Fruit fly (Drosophila melanogaster) whole organism, pupa: Measurements from ENCODE around the gene Mul1.

Source experiments
- CG10348 ChIP-seq: fragments of 200-800 bp; sonication (Bioruptor generic); IDR thresholded peaks from 2 replicates; pipeline ENCODE4 v1.3.6; 2022; ENCODE audit warnings: missing biosample characterization, missing genetic modification characterization
- CG12605 ChIP-seq: fragments of 200-800 bp; sonication (Bioruptor generic); IDR thresholded peaks from 2 replicates; pipeline ENCODE4 v1.3.6; 2022; ENCODE audit warnings: missing biosample characterization, missing genetic modification characterization
- CG13204 ChIP-seq: fragments of 200-800 bp; sonication (Bioruptor generic); optimal IDR thresholded peaks from 2 replicates; lab custom pipeline; 2018; ENCODE audit warnings: missing biosample characterization, mild to moderate bottlenecking, missing genetic modification characterization, moderate library complexity
- CG14655 ChIP-seq: fragments of 200-800 bp; sonication (Bioruptor generic); optimal IDR thresholded peaks from 3 replicates; lab custom pipeline; 2017; ENCODE audit warnings: mild to moderate bottlenecking, missing biosample characterization, missing genetic modification reagents, missing genetic modification characterization
- CG15710 ChIP-seq: fragments of 200-800 bp; sonication (Bioruptor generic); optimal IDR thresholded peaks from 2 replicates; lab custom pipeline; 2018; ENCODE audit warnings: missing biosample characterization, mild to moderate bottlenecking, missing genetic modification characterization, moderate library complexity
- CG17806 ChIP-seq: fragments of 200-800 bp; sonication (Bioruptor generic); optimal IDR thresholded peaks from 2 replicates; lab custom pipeline; 2018; ENCODE audit warnings: missing biosample characterization, mild to moderate bottlenecking, missing genetic modification characterization, moderate library complexity
- CG32121 ChIP-seq: fragments of 200-800 bp; sonication (Bioruptor generic); IDR thresholded peaks from 2 replicates; pipeline ENCODE4 v1.3.6; 2022; ENCODE audit warnings: missing biosample characterization, missing genetic modification characterization
- CG34367 ChIP-seq: fragments of 200-800 bp; sonication (Bioruptor generic); optimal IDR thresholded peaks from 2 replicates; lab custom pipeline; 2018; ENCODE audit warnings: missing biosample characterization, mild to moderate bottlenecking, missing genetic modification characterization
- CG4496 ChIP-seq: fragments of 200-800 bp; sonication (Bioruptor generic); IDR thresholded peaks from 3 replicates; pipeline ENCODE4 v1.3.6; 2022; ENCODE audit warnings: missing biosample characterization, missing genetic modification characterization
- CG8159 ChIP-seq: fragments of 200-800 bp; sonication (Bioruptor generic); optimal IDR thresholded peaks from 3 replicates; lab custom pipeline; 2018; ENCODE audit warnings: missing biosample characterization, mild to moderate bottlenecking, missing genetic modification characterization, moderate library complexity
- CG8301 ChIP-seq: fragments of 200-800 bp; sonication (Bioruptor generic); optimal IDR thresholded peaks from 2 replicates; lab custom pipeline; 2018; ENCODE audit warnings: missing biosample characterization, mild to moderate bottlenecking, missing genetic modification characterization
- CG9948 ChIP-seq: fragments of 200-800 bp; sonication (Bioruptor generic); optimal IDR thresholded peaks from 2 replicates; lab custom pipeline; 2018; ENCODE audit warnings: missing biosample characterization, mild to moderate bottlenecking, missing genetic modification characterization, moderate library complexity
- D1 ChIP-seq: fragments of 200-800 bp; sonication (Bioruptor generic); optimal IDR thresholded peaks from 2 replicates; lab custom pipeline; 2018; ENCODE audit warnings: missing biosample characterization, mild to moderate bottlenecking, missing genetic modification characterization, moderate library complexity
- EcR ChIP-seq: fragments of 200-800 bp; sonication (Bioruptor generic); optimal IDR thresholded peaks from 3 replicates; lab custom pipeline; 2019; ENCODE audit warnings: missing biosample characterization, missing genetic modification characterization, mild to moderate bottlenecking, moderate library complexity, missing genetic modification reagents
- Ets98B ChIP-seq: fragments of 200-800 bp; sonication (Bioruptor generic); IDR thresholded peaks from 2 replicates; pipeline ENCODE4 v1.3.6; 2022; ENCODE audit warnings: missing biosample characterization, missing genetic modification characterization
- Pif1A ChIP-seq: fragments of 200-800 bp; sonication (Bioruptor generic); optimal IDR thresholded peaks from 3 replicates; lab custom pipeline; 2016; ENCODE audit warnings: missing biosample characterization, missing genetic modification characterization
- Pif1B ChIP-seq: fragments of 200-800 bp; sonication (Bioruptor generic); optimal IDR thresholded peaks from 3 replicates; lab custom pipeline; 2016; ENCODE audit warnings: missing biosample characterization, missing genetic modification characterization
- Snoo ChIP-seq: fragments of 200-800 bp; sonication (Bioruptor generic); optimal IDR thresholded peaks from 3 replicates; lab custom pipeline; 2017; ENCODE audit warnings: missing biosample characterization, mild to moderate bottlenecking, missing genetic modification characterization, inconsistent platforms
- fd96Ca ChIP-seq: fragments of 200-800 bp; sonication (Bioruptor generic); IDR thresholded peaks from 3 replicates; pipeline ENCODE4 v1.3.6; 2022; ENCODE audit warnings: missing biosample characterization, missing genetic modification characterization
- gl ChIP-seq: fragments of 200-800 bp; sonication (Bioruptor generic); optimal IDR thresholded peaks from 2 replicates; lab custom pipeline; 2018; ENCODE audit warnings: missing biosample characterization, mild to moderate bottlenecking, missing genetic modification characterization
- rn ChIP-seq: fragments of 200-800 bp; sonication (Bioruptor generic); IDR thresholded peaks from 2 replicates; pipeline ENCODE4 v1.3.6; 2022; ENCODE audit warnings: missing biosample characterization, missing genetic modification characterization

Gene Mul1

DNA sequence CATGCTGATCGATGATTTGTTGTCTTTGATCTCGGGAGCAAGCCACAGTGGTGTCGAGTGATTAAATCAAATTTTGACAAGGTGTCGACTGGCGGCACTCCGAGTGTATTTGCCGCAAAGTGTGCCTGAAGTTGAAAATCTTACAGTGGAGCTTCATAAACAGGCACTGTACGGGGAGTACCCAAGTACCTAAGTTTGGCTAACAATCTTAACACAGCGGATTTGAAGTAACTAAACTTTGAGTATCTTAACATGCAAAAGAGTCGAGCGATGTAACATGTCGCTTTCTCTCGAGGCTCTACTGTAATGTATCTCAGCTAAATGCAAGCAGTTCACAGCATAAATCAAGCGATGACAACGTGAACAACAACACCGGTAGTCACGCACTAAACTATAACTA is 4.5 kb upstream of the Mul1 start:
- TF ChIP-seq Snoo (no peak), CG14655 (GFP tag; lab: Kevin White, UChicago) (peak; percentile 52), D1 (no peak), CG32121 (no peak), CG9948 (tag; lab: Kevin White, UChicago) (peak; percentile 21), CG13204 (GFP tag; lab: Kevin White, UChicago) (no peak), CG10348 (no peak), CG8159 (tag; lab: Kevin White, UChicago) (peak; percentile 24), gl (no peak), EcR (GFP tag; lab: Kevin White, UChicago) (no peak), Pif1A (no peak), CG4496 (GFP tag; lab: Robert Waterston, UW) (no peak; the same call in 1 of the 3 replicates), CG34367 (tag; lab: Kevin White, UChicago) (peak; percentile 1), CG12605 (GFP tag; lab: Robert Waterston, UW) (peak; percentile 26; the same call in 1 of the 2 replicates), rn (GFP tag; lab: Robert Waterston, UW) (no peak), Ets98B (GFP tag; lab: Robert Waterston, UW) (peak; percentile 58), fd96Ca (GFP tag; lab: Robert Waterston, UW) (peak; percentile 58; the same call in 1 of the 3 replicates), Pif1B (GFP tag; lab: Kevin White, UChicago) (no peak), CG15710 (tag; lab: Kevin White, UChicago) (peak; percentile 29), CG17806 (tag; lab: Kevin White, UChicago) (peak; percentile 16), CG8301 (tag; lab: Kevin White, UChicago) (peak; percentile 24)

dm6 chr3L:4018228-4018928 is 2.9 kb upstream of the Mul1 start, which contains the start of gene FoxL1:
TSS of gene FoxL1 (plus strand) at chr3L:4018878.
- TF ChIP-seq CG32121 = no peak
- no peak for TF ChIP-seq CG4496 (GFP tag; lab: Robert Waterston, UW)
- no peak for TF ChIP-seq CG17806 (tag; lab: Kevin White, UChicago)
- peak; percentile 15 for TF ChIP-seq CG8159 (tag; lab: Kevin White, UChicago)
- TF ChIP-seq, all 21 proteins: peak for 1

DNA sequence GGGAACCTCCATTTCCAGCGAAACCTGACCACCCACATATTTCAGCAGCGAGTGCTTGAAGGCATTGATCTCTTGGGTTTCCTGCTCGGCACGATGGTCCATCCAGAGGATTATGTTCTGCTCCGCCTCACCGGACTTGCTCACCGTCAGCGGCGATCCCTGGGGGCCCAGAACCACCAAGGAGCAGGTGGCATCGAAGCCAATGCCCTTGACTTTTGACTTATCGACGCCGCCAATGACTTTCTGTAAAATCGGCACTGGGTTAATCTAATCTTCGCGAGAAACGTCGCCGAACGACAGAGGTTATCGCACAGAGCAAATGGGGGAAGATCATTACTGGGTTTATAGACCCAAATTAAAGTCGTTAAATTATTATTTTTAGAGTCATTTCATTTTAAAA is 3.2 kb downstream of the Mul1 start:
- TF ChIP-seq CG34367 (tag; lab: Kevin White, UChicago) (no peak), CG8301 (tag; lab: Kevin White, UChicago) (no peak), Pif1A (no peak), CG17806 (tag; lab: Kevin White, UChicago) (no peak), CG32121 (no peak), Snoo (no peak), CG9948 (tag; lab: Kevin White, UChicago) (no peak), CG14655 (GFP tag; lab: Kevin White, UChicago) (no peak), CG4496 (GFP tag; lab: Robert Waterston, UW) (no peak), CG13204 (GFP tag; lab: Kevin White, UChicago) (no peak), fd96Ca (GFP tag; lab: Robert Waterston, UW) (no peak)

DNA sequence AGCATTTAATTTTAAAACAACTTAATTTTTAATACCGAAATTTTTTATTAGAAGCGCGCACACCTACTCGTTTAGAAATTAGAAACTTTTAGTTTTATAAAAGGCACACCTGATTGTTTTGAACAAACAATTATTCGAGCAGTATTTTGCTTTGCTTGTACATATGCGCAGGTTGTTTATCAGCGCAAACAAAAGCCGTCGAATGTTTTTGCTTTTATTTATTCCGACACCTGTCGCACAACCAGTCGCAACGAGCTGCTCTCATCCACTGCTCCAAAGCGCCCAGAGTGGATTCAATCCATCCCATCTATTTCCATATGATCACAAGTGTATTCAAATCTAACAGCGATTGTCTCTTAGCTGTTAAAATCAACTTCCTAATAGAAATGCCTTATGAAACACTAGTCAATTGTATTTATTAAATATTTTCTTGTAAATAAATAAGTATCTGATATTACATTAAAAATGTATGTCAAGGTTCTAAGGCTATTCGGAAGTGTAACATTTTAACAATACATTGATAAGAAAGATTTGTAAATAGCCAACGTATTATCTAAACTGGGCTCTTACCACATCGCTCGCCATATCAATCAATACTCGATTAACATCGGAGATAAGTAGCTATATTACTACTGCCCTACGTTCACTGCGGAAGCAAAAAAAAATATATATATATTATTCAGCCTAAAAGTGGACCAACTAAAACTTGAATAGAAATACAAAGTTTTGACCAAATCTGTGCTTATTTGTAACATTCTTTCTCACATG is 4.7 kb downstream of the Mul1 start, which contains the start of gene CG11594:
Gene CG11594 (minus strand): TSS at position 274 of the 768 bp plus-strand sequence.
- TF ChIP-seq Pif1B (GFP tag; lab: Kevin White, UChicago) (no peak), CG10348 (no peak), Pif1A (no peak), gl (no peak), CG8159 (tag; lab: Kevin White, UChicago) (no peak), Ets98B (GFP tag; lab: Robert Waterston, UW) (no peak)

- TF ChIP-seq gl (no peak), EcR (GFP tag; lab: Kevin White, UChicago) (no peak), CG13204 (GFP tag; lab: Kevin White, UChicago) (no peak), Pif1A (no peak), CG8159 (tag; lab: Kevin White, UChicago) (no peak), CG4496 (GFP tag; lab: Robert Waterston, UW) (no peak), CG15710 (tag; lab: Kevin White, UChicago) (no peak), fd96Ca (GFP tag; lab: Robert Waterston, UW) (no peak), CG12605 (GFP tag; lab: Robert Waterston, UW) (no peak), CG10348 (no peak), Snoo (no peak), CG32121 (no peak)
- TF ChIP-seq, all 21 proteins: peak for 0
These were observed 5.2 kb downstream of the Mul1 start, which contains the start of gene Gr64a for dm6 chr3L:4026506-4026868. TSS of gene Gr64a (plus strand) at chr3L:4026769.

dm6 chr3L:4028305-4028704 is 7.0 kb downstream of the Mul1 start, which contains the start of the genes Gr64b and Gr64c:
TSS of gene Gr64b (plus strand) at chr3L:4028605.
TSS of gene Gr64c (plus strand) at chr3L:4028605.
- TF ChIP-seq gl (no peak), fd96Ca (GFP tag; lab: Robert Waterston, UW) (no peak), EcR (GFP tag; lab: Kevin White, UChicago) (no peak), CG32121 (no peak), Pif1B (GFP tag; lab: Kevin White, UChicago) (no peak)
